Worm (Caenorhabditis elegans): ENCODE data around the gene C11D2.4.

The C11D2.4 gene

DNA sequence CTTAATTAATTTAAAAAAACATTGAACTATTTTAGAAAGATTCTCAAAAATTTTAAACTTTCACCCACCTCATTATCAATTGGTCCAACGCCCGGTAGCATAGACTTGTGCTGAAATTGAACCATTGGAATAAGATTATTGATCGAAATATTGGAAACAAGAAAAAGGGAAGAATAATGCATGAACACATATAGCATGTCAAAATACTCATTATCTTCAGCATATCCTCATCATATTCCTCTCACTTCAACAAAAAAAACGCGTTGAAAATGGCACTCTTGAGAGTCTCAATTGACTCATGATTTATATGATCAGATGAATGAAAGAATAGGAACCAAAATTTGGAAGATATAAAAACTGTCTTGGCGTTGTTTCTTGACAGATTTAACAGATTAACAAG is 27.0 kb upstream of the C11D2.4 start, which contains the start of gene unc-77:
unc-77 (minus strand) TSS at position 101 of the 400 bp plus-strand sequence.
- TF ChIP-seq ZK546.5 (tag; optimal IDR thresholded peaks at IDR 0.05): no peak
- no peak for TF ChIP-seq jun-1 (tag; optimal IDR thresholded peaks at IDR 0.05)
- no peak for TF ChIP-seq unc-62 (GFP tag; optimal IDR thresholded peaks at IDR 0.05)
- no peak for TF ChIP-seq tbx-2 (tag; optimal IDR thresholded peaks at IDR 0.05)
- no peak for TF ChIP-seq lsy-12 (tag; optimal IDR thresholded peaks at IDR 0.05)
- TF ChIP-seq ceh-28 (tag; optimal IDR thresholded peaks at IDR 0.05): no peak
- TF ChIP-seq ztf-11 (tag; optimal IDR thresholded peaks at IDR 0.05): no peak
- TF ChIP-seq eor-1 (tag; optimal IDR thresholded peaks at IDR 0.05): no peak
- TF ChIP-seq ceh-16 (tag; optimal IDR thresholded peaks at IDR 0.05): no peak
- TF ChIP-seq elt-1 (tag; optimal IDR thresholded peaks at IDR 0.05): no peak
- no peak for TF ChIP-seq R02D3.7 (tag; optimal IDR thresholded peaks at IDR 0.05)
- no peak for TF ChIP-seq lin-15B (tag; optimal IDR thresholded peaks at IDR 0.05)
- no peak for TF ChIP-seq mdl-1 (tag; optimal IDR thresholded peaks at IDR 0.05)
- TF ChIP-seq nhr-12 (tag; optimal IDR thresholded peaks at IDR 0.05): no peak

DNA sequence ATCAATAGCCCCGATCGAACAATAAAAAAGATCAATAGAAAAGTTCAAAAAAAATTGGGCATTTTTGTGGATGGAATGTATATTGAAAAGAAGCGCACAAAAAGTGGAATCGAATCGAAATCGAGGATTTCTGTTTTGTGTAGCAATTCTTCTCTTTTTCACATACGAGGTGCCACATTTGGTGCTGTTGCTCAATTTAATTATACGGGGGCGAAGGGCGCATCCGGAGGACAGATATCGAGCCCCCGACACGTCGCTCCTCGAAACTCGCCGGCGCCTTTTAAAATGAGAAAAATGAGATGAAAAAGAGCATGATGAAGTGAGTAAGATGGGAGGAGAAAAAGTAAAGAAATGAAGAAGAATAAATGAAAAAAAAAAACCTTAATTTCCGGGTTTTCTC is 20.6 kb upstream of the C11D2.4 start:
- TF ChIP-seq nfya-1 (tag; optimal IDR thresholded peaks at IDR 0.05; ENCODE audit: insufficient read depth) (no peak), lsy-12 (tag; optimal IDR thresholded peaks at IDR 0.05) (no peak), lin-39 (tag; optimal IDR thresholded peaks at IDR 0.05) (no peak), elt-3 (tag; optimal IDR thresholded peaks at IDR 0.05) (no peak), pha-4 (tag; optimal IDR thresholded peaks at IDR 0.05) (no peak), nhr-76 (tag; optimal IDR thresholded peaks at IDR 0.05) (no peak), ceh-9 (tag; optimal IDR thresholded peaks at IDR 0.05) (no peak), jun-1 (tag; optimal IDR thresholded peaks at IDR 0.05) (no peak), mdl-1 (tag; optimal IDR thresholded peaks at IDR 0.05) (no peak), daf-12 (tag; optimal IDR thresholded peaks at IDR 0.05) (no peak), ama-1 (optimal IDR thresholded peaks at IDR 0.05) (no peak), fkh-10 (GFP tag; optimal IDR thresholded peaks at IDR 0.05) (no peak), aly-2 (tag; optimal IDR thresholded peaks at IDR 0.05) (no peak), fkh-2 (tag; optimal IDR thresholded peaks at IDR 0.05) (no peak)

DNA sequence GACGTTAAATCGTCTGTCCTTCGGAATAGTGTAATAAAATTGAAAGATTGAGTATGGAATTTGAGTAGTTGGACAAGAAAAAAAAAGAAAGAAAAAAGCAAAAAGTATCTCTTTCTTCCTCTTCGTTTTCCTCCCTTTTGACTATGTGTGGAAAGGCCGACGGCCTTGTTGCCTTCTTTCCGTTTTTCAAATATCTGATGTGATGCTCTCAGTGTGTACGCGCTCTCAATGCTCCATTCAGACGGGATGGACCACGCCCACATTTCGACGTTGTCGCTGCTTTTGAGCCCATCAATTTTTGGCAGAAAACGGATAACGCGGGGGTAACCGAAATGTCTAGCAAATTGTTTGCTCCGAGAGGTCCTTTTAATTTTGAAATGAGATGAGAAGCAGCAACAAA is 16.2 kb upstream of the C11D2.4 start:
- peak; percentile 9 for TF ChIP-seq fkh-10 (GFP tag; optimal IDR thresholded peaks at IDR 0.05)
- no peak for TF ChIP-seq jun-1 (tag; optimal IDR thresholded peaks at IDR 0.05)

DNA sequence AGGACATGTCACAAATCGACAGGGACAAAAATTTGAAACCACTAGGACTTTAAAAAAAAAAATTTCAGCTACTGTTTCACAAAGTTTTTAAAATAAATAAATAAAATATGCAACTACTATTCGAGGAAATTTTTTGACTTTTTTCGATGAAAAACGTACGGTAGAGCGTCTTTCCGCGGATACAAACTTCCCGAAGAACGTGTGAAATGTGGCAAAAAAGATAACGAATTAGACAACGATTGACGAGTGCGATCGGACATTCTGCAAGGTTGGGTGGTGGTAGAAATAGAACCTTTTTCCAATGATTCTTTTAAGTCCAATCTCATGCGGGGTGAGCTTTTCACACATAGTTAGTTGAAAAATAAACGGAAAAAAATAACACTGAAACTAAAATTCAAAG is 9.0 kb upstream of the C11D2.4 start:
- TF ChIP-seq ceh-16 (tag; optimal IDR thresholded peaks at IDR 0.05): no peak
- no peak for TF ChIP-seq ama-1 (optimal IDR thresholded peaks at IDR 0.05)
- no peak for TF ChIP-seq ztf-11 (tag; optimal IDR thresholded peaks at IDR 0.05)
- no peak for TF ChIP-seq nhr-237 (tag; optimal IDR thresholded peaks at IDR 0.05)
- TF ChIP-seq ceh-28 (tag; optimal IDR thresholded peaks at IDR 0.05): no peak
- TF ChIP-seq egl-5 (tag; optimal IDR thresholded peaks at IDR 0.05): no peak
- no peak for TF ChIP-seq pha-4 (tag; optimal IDR thresholded peaks at IDR 0.05)
- TF ChIP-seq nhr-77 (tag; optimal IDR thresholded peaks at IDR 0.05): no peak
- TF ChIP-seq elt-1 (tag; optimal IDR thresholded peaks at IDR 0.05): no peak
- TF ChIP-seq skn-1 (tag; optimal IDR thresholded peaks at IDR 0.05): no peak
- no peak for TF ChIP-seq ZK546.5 (tag; optimal IDR thresholded peaks at IDR 0.05)
- TF ChIP-seq ztf-4 (tag; optimal IDR thresholded peaks at IDR 0.05): no peak

DNA sequence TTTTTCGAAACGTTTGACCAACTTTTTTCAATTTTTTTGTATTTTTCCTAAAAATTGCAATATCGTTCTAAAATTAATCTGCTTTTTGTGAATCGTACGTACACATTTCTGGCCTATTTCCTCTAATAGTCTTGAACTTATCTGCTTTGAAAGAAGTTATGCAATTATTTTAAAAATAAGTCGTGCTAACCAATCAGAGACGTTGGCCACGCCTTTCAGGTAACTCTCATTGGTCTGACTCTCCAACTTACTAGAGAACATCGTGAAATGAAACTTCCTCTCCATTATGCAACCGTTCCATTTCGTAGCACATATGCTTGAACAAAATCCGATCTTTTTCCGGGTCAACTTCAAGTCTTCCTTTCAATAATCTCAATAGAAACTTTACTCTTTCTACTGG is 2.9 kb upstream of the C11D2.4 start:
- TF ChIP-seq nfya-1 (tag; optimal IDR thresholded peaks at IDR 0.05; ENCODE audit: insufficient read depth) (peak; percentile 65), nhr-67 (tag; optimal IDR thresholded peaks at IDR 0.05) (no peak)

DNA sequence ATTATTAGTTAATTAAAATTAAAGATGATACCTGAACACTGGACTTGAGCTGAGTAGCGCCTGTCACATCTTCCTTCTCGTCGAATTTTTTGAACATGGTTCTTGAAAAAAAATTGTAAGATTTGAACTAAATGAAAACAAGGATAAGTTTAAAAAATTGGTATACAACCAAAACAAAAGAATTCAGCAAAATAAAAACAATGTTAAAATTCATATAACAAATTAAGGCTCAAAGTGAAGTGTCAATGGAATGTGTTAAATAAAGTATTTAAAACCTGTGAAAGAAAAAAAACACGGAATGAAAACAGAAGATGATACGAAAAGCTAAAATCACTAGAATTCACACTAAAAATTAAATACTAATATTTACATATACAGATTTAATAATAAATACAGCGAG is 1.5 kb downstream of the C11D2.4 start, which contains the start of gene C11D2.7:
C11D2.7 (minus strand) TSS at position 101 of the 400 bp plus-strand sequence.
- no peak for TF ChIP-seq snpc-4 (tag; optimal IDR thresholded peaks at IDR 0.05)
- TF ChIP-seq ceh-16 (tag; optimal IDR thresholded peaks at IDR 0.05): no peak
- TF ChIP-seq nhr-43 (tag; optimal IDR thresholded peaks at IDR 0.05; ENCODE audit: poor library complexity, severe bottlenecking): no peak
- no peak for TF ChIP-seq nhr-11 (tag; optimal IDR thresholded peaks at IDR 0.05)
- TF ChIP-seq ztf-4 (tag; optimal IDR thresholded peaks at IDR 0.05): no peak
- no peak for TF ChIP-seq nhr-67 (tag; optimal IDR thresholded peaks at IDR 0.05)
- no peak for TF ChIP-seq nhr-77 (tag; optimal IDR thresholded peaks at IDR 0.05)
- TF ChIP-seq mml-1 (tag; optimal IDR thresholded peaks at IDR 0.05): no peak
- TF ChIP-seq ceh-82 (tag; optimal IDR thresholded peaks at IDR 0.05): no peak
- TF ChIP-seq nhr-25 (tag; optimal IDR thresholded peaks at IDR 0.05): no peak

All from whole organism, L3 larva.